Fruit fly (Drosophila melanogaster): ENCODE data around the gene CG44521.
A peak's percentile ranks its signal among the peaks of the same experiment; 100 is the strongest.

CG44521 gene

dm6 chr3L:5751740-5752579 is 38.8 kb downstream of the CG44521 start, which contains the start of gene DnaJ-1 (continued):
- peak; percentile 85 for TF ChIP-seq Sry-δ (GFP tag; optimal IDR thresholded peaks at IDR 0.05)
- TF ChIP-seq cas (GFP tag; IDR thresholded peaks at IDR 0.05) = no peak
- TF ChIP-seq chinmo (GFP tag; IDR thresholded peaks at IDR 0.05; ENCODE audit: partially characterized antibody) = peak; percentile 97
- peak; percentile 99 for TF ChIP-seq CG16813 (GFP tag; IDR thresholded peaks at IDR 0.05; ENCODE audit: partially characterized antibody)
- no peak for TF ChIP-seq p53 (GFP tag; optimal IDR thresholded peaks at IDR 0.05)
- TF ChIP-seq D19B (GFP tag; optimal IDR thresholded peaks at IDR 0.05) = no peak
- peak in 1 of 2 experiments; percentile 45 for TF ChIP-seq Eip74EF (GFP tag; optimal IDR thresholded peaks at IDR 0.05)
- no peak for TF ChIP-seq Mrtf (GFP tag; IDR thresholded peaks at IDR 0.05)
- TF ChIP-seq CG34376 (GFP tag; optimal IDR thresholded peaks at IDR 0.05) = peak; percentile 90
- no peak for TF ChIP-seq CG6254 (GFP tag; optimal IDR thresholded peaks at IDR 0.05)
- peak; percentile 39 for TF ChIP-seq Meics (GFP tag; optimal IDR thresholded peaks at IDR 0.05)
- TF ChIP-seq CG12219 (GFP tag; optimal IDR thresholded peaks at IDR 0.05) = no peak
- no peak for TF ChIP-seq B-H2 (GFP tag; optimal IDR thresholded peaks at IDR 0.05)
- TF ChIP-seq CG31388 (GFP tag; optimal IDR thresholded peaks at IDR 0.05) = no peak
- peak; percentile 64 for TF ChIP-seq Hsf (GFP tag; optimal IDR thresholded peaks at IDR 0.05)
- TF ChIP-seq CG7928 (GFP tag; optimal IDR thresholded peaks at IDR 0.05) = no peak
- peak; percentile 0 for TF ChIP-seq pros (GFP tag; optimal IDR thresholded peaks at IDR 0.05)
- TF ChIP-seq CG3726 (GFP tag; IDR thresholded peaks at IDR 0.05) = no peak
- TF ChIP-seq CG31365 (tag; optimal IDR thresholded peaks at IDR 0.05) = no peak
- no peak for TF ChIP-seq Rx (GFP tag; IDR thresholded peaks at IDR 0.05)
- TF ChIP-seq pan (optimal IDR thresholded peaks at IDR 0.05) = no peak
- TF ChIP-seq pan (GFP tag; optimal IDR thresholded peaks at IDR 0.05 in 1 of 2, IDR thresholded peaks at IDR 0.05 in 1 of 2) = no peak
- TF ChIP-seq ato (GFP tag; IDR thresholded peaks at IDR 0.05; ENCODE audit: partially characterized antibody) = peak; percentile 85
- TF ChIP-seq CG2202 (tag; optimal IDR thresholded peaks at IDR 0.05) = no peak
- no peak for TF ChIP-seq rib (GFP tag; IDR thresholded peaks at IDR 0.05)
- peak; percentile 37 for TF ChIP-seq Dek (tag; optimal IDR thresholded peaks at IDR 0.05)
- peak; percentile 7 for TF ChIP-seq CG18619 (GFP tag; optimal IDR thresholded peaks at IDR 0.05)
- peak; percentile 73 for TF ChIP-seq CG14710 (tag; optimal IDR thresholded peaks at IDR 0.05)
- TF ChIP-seq cad (GFP tag; optimal IDR thresholded peaks at IDR 0.05) = no peak
- peak; percentile 97 for TF ChIP-seq unc-4 (GFP tag; IDR thresholded peaks at IDR 0.05; ENCODE audit: partially characterized antibody)
- TF ChIP-seq sima (GFP tag; optimal IDR thresholded peaks at IDR 0.05) = no peak
- TF ChIP-seq ssp (GFP tag; IDR thresholded peaks at IDR 0.05) = no peak; the same call in 1 of the 2 replicates
- peak; percentile 42 for TF ChIP-seq MTF-1 (GFP tag; optimal IDR thresholded peaks at IDR 0.05; ENCODE audit: borderline replicate concordance)
- TF ChIP-seq CG4328 (GFP tag; optimal IDR thresholded peaks at IDR 0.05) = no peak
- TF ChIP-seq usp (GFP tag; optimal IDR thresholded peaks at IDR 0.05) = no peak
- no peak for TF ChIP-seq CG12391 (tag; optimal IDR thresholded peaks at IDR 0.05)
- TF ChIP-seq Atf3 (GFP tag; optimal IDR thresholded peaks at IDR 0.05) = no peak
- no peak for TF ChIP-seq hth (optimal IDR thresholded peaks at IDR 0.05)
- no peak for TF ChIP-seq Ravus (GFP tag; IDR thresholded peaks at IDR 0.05)
- TF ChIP-seq Aef1 (GFP tag; IDR thresholded peaks at IDR 0.05) = no peak
- TF ChIP-seq Dref (GFP tag; IDR thresholded peaks at IDR 0.05) = peak; percentile 70
- TF ChIP-seq CG13775 (GFP tag; optimal IDR thresholded peaks at IDR 0.05) = no peak
- no peak for TF ChIP-seq CG4360 (GFP tag; IDR thresholded peaks at IDR 0.05)
- no peak for TF ChIP-seq cg (GFP tag; optimal IDR thresholded peaks at IDR 0.05)
- TF ChIP-seq insv (GFP tag; optimal IDR thresholded peaks at IDR 0.05) = no peak
- TF ChIP-seq gem (tag; optimal IDR thresholded peaks at IDR 0.05) = no peak
- TF ChIP-seq CG12155 (GFP tag; optimal IDR thresholded peaks at IDR 0.05) = no peak
- peak; percentile 30 for TF ChIP-seq fu2 (GFP tag; optimal IDR thresholded peaks at IDR 0.05)
- TF ChIP-seq CTCF (GFP tag; optimal IDR thresholded peaks at IDR 0.05) = peak; percentile 15
- peak; percentile 90 for TF ChIP-seq CG7357 (GFP tag; IDR thresholded peaks at IDR 0.05)
- TF ChIP-seq br (optimal IDR thresholded peaks at IDR 0.05) = no peak

All from whole organism, embryonic.